Worm (Caenorhabditis elegans): ENCODE measurements around the gene dhhc-10.

DNA sequence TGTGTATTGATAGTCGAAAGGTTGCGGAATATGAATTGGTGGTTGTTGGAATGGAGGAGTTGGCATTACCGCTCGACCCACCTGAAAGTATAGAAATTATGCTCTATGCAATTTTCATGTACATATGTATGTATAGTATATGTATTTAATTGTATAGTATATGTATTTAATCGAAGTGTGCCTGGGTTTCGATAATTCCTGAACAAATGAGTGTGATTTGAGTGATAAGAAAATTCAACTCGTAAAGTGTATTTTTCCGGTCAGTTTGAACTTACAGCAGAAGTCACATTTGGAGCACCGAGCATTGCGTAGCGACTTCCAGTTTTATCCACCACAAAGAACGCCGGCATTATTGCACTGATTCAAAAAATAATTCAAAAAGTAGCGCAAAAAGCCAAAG lies 48.3 kb upstream of the dhhc-10 start:
- TF ChIP-seq flt-1 (GFP tag; IDR thresholded peaks at IDR 0.05), result no peak
- TF ChIP-seq ref-1 (GFP tag; conservative IDR thresholded peaks at IDR 0.05), result no peak

Data from whole organism, midembryonic.